Fruit fly (Drosophila melanogaster) Kc167 (cell line): ENCODE results near the gene CG32755.

Source experiments
- Myc ChIP-seq: fragments of >200 bp; optimal IDR thresholded peaks from 2 replicates; lab custom pipeline; 2017; ENCODE audit warnings: missing external identifiers
- Sin3A ChIP-seq: fragments of >200 bp; optimal IDR thresholded peaks from 2 replicates; lab custom pipeline; 2018; ENCODE audit warnings: missing external identifiers
- ttk ChIP-seq: sonication (Bioruptor generic); optimal IDR thresholded peaks from 2 replicates; lab custom pipeline; 2017; ENCODE audit warnings: missing external identifiers

- TF ChIP-seq Myc (lab: Kevin White, UChicago), result no peak
- no peak for TF ChIP-seq ttk (lab: Kevin White, UChicago)
- TF ChIP-seq Sin3A (lab: Kevin White, UChicago), result no peak
Measured at dm6 chrX:5969860-5970665, 20.0 kb downstream of the CG32755 start.
